Worm (Caenorhabditis elegans) whole organism, L4 larva: ENCODE data around the gene C23G10.7.

Source experiments
- F26F4.8 ChIP-seq: fragments of 200-800 bp; sonication (Bioruptor generic); conservative IDR thresholded peaks from 2 replicates; pipeline ENCODE4 v1.3.6; 2022; ENCODE audit warnings: missing genetic modification characterization, missing compliant biosample characterization
- F44E2.7 ChIP-seq: fragments of 200-800 bp; sonication (Bioruptor generic); IDR thresholded peaks from 2 replicates; pipeline ENCODE4 v2.1.2; 2022; ENCODE audit warnings: missing genetic modification characterization, missing compliant biosample characterization
- T26A8.4 ChIP-seq: fragments of 200-800 bp; sonication (Bioruptor generic); IDR thresholded peaks from 2 replicates; pipeline ENCODE4 v1.3.6; 2022; ENCODE audit warnings: missing genetic modification characterization, missing compliant biosample characterization
- Y48G9A.11 ChIP-seq: fragments of 200-800 bp; sonication (Bioruptor generic); IDR thresholded peaks from 2 replicates; pipeline ENCODE4 v1.3.6; 2022; ENCODE audit warnings: missing genetic modification reagents, missing genetic modification characterization, missing compliant biosample characterization
- ZK337.2 ChIP-seq: fragments of 200-800 bp; sonication (Bioruptor generic); IDR thresholded peaks from 2 replicates; pipeline ENCODE4 v1.3.6; 2022; ENCODE audit warnings: missing genetic modification reagents, missing genetic modification characterization, missing compliant biosample characterization
- ZK546.5 ChIP-seq, 2 experiments: sonication (generic microtip); optimal IDR thresholded peaks; 2 replicates each; lab custom pipeline; 2017; ENCODE audit warnings: missing biosample characterization in 2 of 2, missing genetic modification characterization in 2 of 2
- aha-1 ChIP-seq: fragments of 150-350 bp; peaks from one replicate; lab custom pipeline; 2014; ENCODE audit warnings: missing biosample characterization, missing genetic modification characterization
- aly-2 ChIP-seq: sonication (generic microtip); optimal IDR thresholded peaks from 2 replicates; lab custom pipeline; 2018; ENCODE audit warnings: missing biosample characterization, missing genetic modification characterization
- ama-1 ChIP-seq: fragments of 150-350 bp; optimal IDR thresholded peaks from 2 replicates; lab custom pipeline; 2014; ENCODE audit warnings: inconsistent platforms, mixed read lengths
- attf-4 ChIP-seq: sonication (generic microtip); optimal IDR thresholded peaks from 3 replicates; lab custom pipeline; 2017; ENCODE audit warnings: missing biosample characterization, missing genetic modification characterization
- ceh-20 ChIP-seq: fragments of 200-800 bp; sonication (Bioruptor generic); IDR thresholded peaks from 2 replicates; pipeline ENCODE4 v1.3.6; 2022; ENCODE audit warnings: missing genetic modification reagents, missing genetic modification characterization, missing compliant biosample characterization
- ctbp-1 ChIP-seq: fragments of 200-800 bp; sonication (Bioruptor generic); IDR thresholded peaks from 2 replicates; pipeline ENCODE4 v1.3.6; 2022; ENCODE audit warnings: missing genetic modification reagents, missing genetic modification characterization, missing compliant biosample characterization
- daf-19 ChIP-seq: fragments of 200-800 bp; sonication (Bioruptor generic); conservative IDR thresholded peaks from 2 replicates; pipeline ENCODE4 v1.3.6; 2022; ENCODE audit warnings: missing genetic modification characterization, missing compliant biosample characterization
- dmd-9 ChIP-seq: fragments of 200-800 bp; sonication (Bioruptor generic); IDR thresholded peaks from 2 replicates; pipeline ENCODE4 v1.3.6; 2022; ENCODE audit warnings: missing genetic modification reagents, missing genetic modification characterization, missing compliant biosample characterization
- dpl-1 ChIP-seq: fragments of 150-350 bp; optimal IDR thresholded peaks from 2 replicates; lab custom pipeline; 2014; ENCODE audit warnings: missing biosample characterization, missing genetic modification reagents, missing genetic modification characterization
- duxl-1 ChIP-seq: sonication (generic microtip); optimal IDR thresholded peaks from 2 replicates; lab custom pipeline; 2016; ENCODE audit warnings: mild to moderate bottlenecking, missing genetic modification characterization, moderate library complexity, missing compliant biosample characterization; ENCODE audit not compliant: poor library complexity
- dve-1 ChIP-seq: sonication (generic microtip); optimal IDR thresholded peaks from 2 replicates; lab custom pipeline; 2017; ENCODE audit warnings: antibody characterized with exemption, mild to moderate bottlenecking, missing genetic modification characterization, missing compliant biosample characterization; ENCODE audit not compliant: insufficient read depth
- egl-43 ChIP-seq: fragments of 200-800 bp; sonication (Bioruptor generic); IDR thresholded peaks from 2 replicates; pipeline ENCODE4 v1.3.6; 2022; ENCODE audit warnings: missing genetic modification reagents, missing genetic modification characterization, missing compliant biosample characterization
- fkh-10 ChIP-seq: fragments of 150-350 bp; optimal IDR thresholded peaks from 2 replicates; lab custom pipeline; 2014; ENCODE audit warnings: missing biosample characterization, missing genetic modification reagents, missing genetic modification characterization
- hlh-11 ChIP-seq: fragments of 200-800 bp; sonication (Bioruptor generic); optimal IDR thresholded peaks from 2 replicates; lab custom pipeline; 2018; ENCODE audit warnings: mild to moderate bottlenecking, missing genetic modification characterization, missing compliant biosample characterization
- hlh-30 ChIP-seq: sonication (generic microtip); optimal IDR thresholded peaks from 2 replicates; lab custom pipeline; 2017; ENCODE audit warnings: antibody characterized with exemption, mild to moderate bottlenecking, missing genetic modification characterization, missing compliant biosample characterization; ENCODE audit not compliant: insufficient read depth
- jun-1 ChIP-seq: fragments of 150-350 bp; optimal IDR thresholded peaks from 2 replicates; lab custom pipeline; 2014; ENCODE audit warnings: missing biosample characterization, missing genetic modification reagents, missing genetic modification characterization
- lin-13 ChIP-seq: fragments of 150-350 bp; optimal IDR thresholded peaks from 2 replicates; lab custom pipeline; 2014; ENCODE audit warnings: missing biosample characterization, missing genetic modification reagents, missing genetic modification characterization
- lin-15B ChIP-seq: fragments of 150-350 bp; sonication (generic microtip); optimal IDR thresholded peaks from 3 replicates; lab custom pipeline; 2014; ENCODE audit warnings: missing biosample characterization, missing genetic modification characterization
- lin-38 ChIP-seq: fragments of 200-800 bp; sonication (Bioruptor generic); IDR thresholded peaks from 2 replicates; pipeline ENCODE4 v1.3.6; 2022; ENCODE audit warnings: missing genetic modification reagents, missing genetic modification characterization, missing compliant biosample characterization
- mep-1 ChIP-seq: fragments of 150-350 bp; sonication (generic microtip); optimal IDR thresholded peaks from 3 replicates; lab custom pipeline; 2014; ENCODE audit warnings: missing biosample characterization, missing genetic modification characterization
- mes-2 ChIP-seq: sonication (generic microtip); optimal IDR thresholded peaks from 2 replicates; lab custom pipeline; 2016; ENCODE audit warnings: missing genotype, mild to moderate bottlenecking, missing genetic modification characterization, missing compliant biosample characterization; ENCODE audit not compliant: poor library complexity, severe bottlenecking
- mxl-2 ChIP-seq: fragments of 200-800 bp; sonication (Bioruptor generic); conservative IDR thresholded peaks from 2 replicates; pipeline ENCODE4 v1.3.6; 2022; ENCODE audit warnings: missing genetic modification reagents, missing genetic modification characterization, missing compliant biosample characterization
- nhr-11 ChIP-seq: fragments of 150-350 bp; optimal IDR thresholded peaks from 2 replicates; lab custom pipeline; 2014; ENCODE audit warnings: missing biosample characterization, missing genetic modification characterization
- nhr-111 ChIP-seq: fragments of 200-800 bp; sonication (Bioruptor generic); optimal IDR thresholded peaks from 2 replicates; lab custom pipeline; 2018; ENCODE audit warnings: mild to moderate bottlenecking, missing genetic modification characterization, missing compliant biosample characterization
- nhr-237 ChIP-seq: sonication (generic microtip); optimal IDR thresholded peaks from 2 replicates; lab custom pipeline; 2017; ENCODE audit warnings: missing biosample characterization, missing genetic modification characterization
- nhr-25 ChIP-seq: sonication (generic microtip); optimal IDR thresholded peaks from 2 replicates; lab custom pipeline; 2017; ENCODE audit warnings: missing genetic modification characterization, mild to moderate bottlenecking, missing compliant biosample characterization, antibody characterized with exemption, moderate library complexity, borderline replicate concordance; ENCODE audit not compliant: insufficient read depth
- nhr-28 ChIP-seq: fragments of 150-350 bp; optimal IDR thresholded peaks from 2 replicates; lab custom pipeline; 2014; ENCODE audit warnings: missing biosample characterization, missing genetic modification characterization
- nhr-41 ChIP-seq: fragments of 200-800 bp; sonication (Bioruptor generic); IDR thresholded peaks from 2 replicates; pipeline ENCODE4 v1.3.6; 2022; ENCODE audit warnings: missing genetic modification reagents, missing genetic modification characterization, missing compliant biosample characterization
- nhr-48 ChIP-seq: sonication (generic microtip); optimal IDR thresholded peaks from 2 replicates; lab custom pipeline; 2016; ENCODE audit warnings: mild to moderate bottlenecking, missing genetic modification characterization, missing compliant biosample characterization
- nhr-6 ChIP-seq: fragments of 150-350 bp; optimal IDR thresholded peaks from 2 replicates; lab custom pipeline; 2014; ENCODE audit warnings: missing biosample characterization, missing genetic modification characterization
- nhr-76 ChIP-seq: fragments of 150-350 bp; optimal IDR thresholded peaks from 2 replicates; lab custom pipeline; 2014; ENCODE audit warnings: missing biosample characterization, missing genetic modification characterization
- nhr-77 ChIP-seq: fragments of 150-350 bp; optimal IDR thresholded peaks from 2 replicates; lab custom pipeline; 2014; ENCODE audit warnings: missing biosample characterization, missing genetic modification characterization
- pha-4 ChIP-seq, 2 experiments: fragments of 150-350 bp in 1 of 2; fragments of 200-800 bp in 1 of 2; sonication (Bioruptor generic) in 1 of 2; IDR thresholded peaks in 1 of 2; optimal IDR thresholded peaks in 1 of 2; 2 replicates each; pipeline versions ENCODE4 v1.3.6 to Lab custom; 2014 to 2022; ENCODE audit warnings: missing genetic modification characterization in 2 of 2, missing genetic modification reagents in 2 of 2, missing biosample characterization in 1 of 2, missing compliant biosample characterization in 1 of 2
- pqm-1 ChIP-seq: sonication (generic microtip); optimal IDR thresholded peaks from 2 replicates; lab custom pipeline; 2017; ENCODE audit warnings: missing biosample characterization, missing genetic modification characterization
- rbr-2 ChIP-seq: sonication (generic microtip); optimal IDR thresholded peaks from 2 replicates; lab custom pipeline; 2016; ENCODE audit warnings: missing genotype, missing genetic modification characterization, missing compliant biosample characterization
- sdz-12 ChIP-seq: fragments of 200-800 bp; sonication (Bioruptor generic); optimal IDR thresholded peaks from 2 replicates; lab custom pipeline; 2018; ENCODE audit warnings: mild to moderate bottlenecking, missing genetic modification characterization, missing compliant biosample characterization
- skn-1 ChIP-seq: fragments of 150-350 bp; optimal IDR thresholded peaks from 2 replicates; lab custom pipeline; 2014; ENCODE audit warnings: missing biosample characterization, missing genetic modification characterization
- tag-97 ChIP-seq: fragments of 200-800 bp; sonication (Bioruptor generic); IDR thresholded peaks from 2 replicates; pipeline ENCODE4 v1.3.6; 2022; ENCODE audit warnings: missing genetic modification characterization, missing compliant biosample characterization
- unc-130 ChIP-seq: sonication (generic microtip); optimal IDR thresholded peaks from 2 replicates; lab custom pipeline; 2016; ENCODE audit warnings: missing genetic modification reagents, missing genetic modification characterization, missing compliant biosample characterization
- unc-62 ChIP-seq, 3 experiments: fragments of 150-350 bp in 1 of 3; sonication (generic microtip); optimal IDR thresholded peaks in 2 of 3; peaks in 1 of 3; 1 replicate in 1 of 3; 2 replicates in 2 of 3; lab custom pipeline; 2014 to 2017; ENCODE audit warnings: missing biosample characterization in 3 of 3, missing genetic modification characterization in 3 of 3, missing genetic modification reagents in 3 of 3, missing genotype in 1 of 3
- vab-7 ChIP-seq: fragments of 200-800 bp; sonication (Bioruptor generic); IDR thresholded peaks from 2 replicates; pipeline ENCODE4 v1.3.6; 2022; ENCODE audit warnings: missing genetic modification reagents, missing genetic modification characterization, missing compliant biosample characterization
- zag-1 ChIP-seq: fragments of 150-350 bp; optimal IDR thresholded peaks from 2 replicates; lab custom pipeline; 2014; ENCODE audit warnings: missing biosample characterization, missing genetic modification characterization
- zip-2 ChIP-seq: fragments of 150-350 bp; optimal IDR thresholded peaks from 2 replicates; lab custom pipeline; 2014; ENCODE audit warnings: missing biosample characterization, missing genetic modification characterization
- ztf-7 ChIP-seq: fragments of 150-350 bp; optimal IDR thresholded peaks from 2 replicates; lab custom pipeline; 2014; ENCODE audit warnings: missing biosample characterization, missing genetic modification characterization

Gene C23G10.7

ce11 chrIII:6206161-6206853, 8.1 kb upstream of the C23G10.7 start, which contains the start of the genes sna-3 and rps-3 (continued):
- TF ChIP-seq nhr-111 (GFP tag; lab: Kevin White, UChicago) (no peak), T26A8.4 (GFP tag; lab: Robert Waterston, UW) (peak; percentile 63), daf-19 (GFP tag; lab: Robert Waterston, UW) (no peak), sdz-12 (GFP tag; lab: Kevin White, UChicago) (no peak), fkh-10 (no peak), ztf-7 (tag; lab: Kevin White, UChicago) (peak; percentile 39), duxl-1 (no peak), ctbp-1 (GFP tag; lab: Robert Waterston, UW) (no peak), lin-15B (tag; lab: Kevin White, UChicago) (no peak), ZK546.5 (tag; optimal IDR thresholded peaks at IDR 0.05; lab: Kevin White, UChicago) (no peak), hlh-30 (tag; lab: Kevin White, UChicago) (peak; percentile 88), skn-1 (tag; lab: Kevin White, UChicago) (no peak), nhr-48 (tag; lab: Kevin White, UChicago) (no peak), attf-4 (tag; lab: Kevin White, UChicago) (no peak), lin-13 (GFP tag; lab: Kevin White, UChicago) (peak; percentile 72), egl-43 (GFP tag; lab: Robert Waterston, UW) (no peak), dpl-1 (GFP tag; lab: Kevin White, UChicago) (peak; percentile 82), F26F4.8 (GFP tag; lab: Robert Waterston, UW) (no peak), aly-2 (no peak), mes-2 (tag; lab: Kevin White, UChicago) (peak; percentile 90), mxl-2 (GFP tag; lab: Robert Waterston, UW) (no peak), ZK337.2 (GFP tag; lab: Robert Waterston, UW) (no peak), ceh-20 (no peak), nhr-77 (tag; lab: Kevin White, UChicago) (peak; percentile 91), nhr-237 (tag; lab: Kevin White, UChicago) (no peak), zip-2 (no peak), dve-1 (tag; lab: Kevin White, UChicago) (peak; percentile 91), dmd-9 (no peak), pqm-1 (tag; lab: Kevin White, UChicago) (no peak), nhr-76 (no peak), nhr-25 (peak; percentile 22), nhr-6 (tag; lab: Kevin White, UChicago) (peak; percentile 45), lin-38 (GFP tag; lab: Robert Waterston, UW) (peak; percentile 69), zag-1 (tag; lab: Kevin White, UChicago) (no peak), pha-4 (GFP tag; IDR thresholded peaks at IDR 0.05; lab: Robert Waterston, UW) (no peak), pha-4 (tag; optimal IDR thresholded peaks at IDR 0.05; lab: Kevin White, UChicago) (peak; percentile 26), jun-1 (tag; lab: Kevin White, UChicago) (no peak), nhr-41 (GFP tag; lab: Robert Waterston, UW) (no peak), vab-7 (GFP tag; lab: Robert Waterston, UW) (no peak), hlh-11 (tag; lab: Kevin White, UChicago) (peak; percentile 33), unc-130 (GFP tag; lab: Kevin White, UChicago) (peak; percentile 69), nhr-11 (tag; lab: Kevin White, UChicago) (peak; percentile 61), rbr-2 (tag; lab: Kevin White, UChicago) (peak; percentile 70), aha-1 (tag; lab: Kevin White, UChicago) (peak; percentile 36), Y48G9A.11 (GFP tag; lab: Robert Waterston, UW) (no peak), ama-1 (lab: Kevin White, UChicago) (no peak), tag-97 (GFP tag; lab: Robert Waterston, UW) (no peak), unc-62 (GFP tag; optimal IDR thresholded peaks at IDR 0.05 in 1 of 2; lab: Kevin White, UChicago) (no peak), unc-62 (tag; optimal IDR thresholded peaks at IDR 0.05; lab: Kevin White, UChicago) (no peak), nhr-28 (tag; lab: Kevin White, UChicago) (peak; percentile 69), mep-1 (tag; lab: Kevin White, UChicago) (peak; percentile 89), F44E2.7 (no peak)
